Fruit fly (Drosophila melanogaster) whole organism, adult: ENCODE results near the gene CG11696.
"Not testable (repeated sequence)": the region's sequence is repeated elsewhere in the genome, so short reads cannot be mapped to it uniquely, and the experiment has no call there.

Source experiments
- CG11617 ChIP-seq: fragments of 200-800 bp; sonication (Bioruptor generic); optimal IDR thresholded peaks from 2 replicates; lab custom pipeline; 2017; ENCODE audit warnings: mild to moderate bottlenecking, missing biosample characterization, missing genetic modification reagents, missing genetic modification characterization
- CG12768 ChIP-seq: fragments of 200-800 bp; sonication (Bioruptor generic); optimal IDR thresholded peaks from 2 replicates; lab custom pipeline; 2017; ENCODE audit warnings: missing biosample characterization, missing genetic modification characterization, mild to moderate bottlenecking, moderate library complexity, missing genetic modification reagents
- CG14711 ChIP-seq: fragments of 200-800 bp; sonication (Bioruptor generic); optimal IDR thresholded peaks from 2 replicates; lab custom pipeline; 2018; ENCODE audit warnings: missing biosample characterization, mild to moderate bottlenecking, missing genetic modification characterization, moderate library complexity
- CG1620 ChIP-seq: fragments of 200-800 bp; sonication (Bioruptor generic); optimal IDR thresholded peaks from 2 replicates; lab custom pipeline; 2016; ENCODE audit warnings: missing biosample characterization, missing genetic modification characterization
- CG33017 ChIP-seq: fragments of 200-800 bp; sonication (Bioruptor generic); optimal IDR thresholded peaks from 2 replicates; lab custom pipeline; 2018; ENCODE audit warnings: missing biosample characterization, mild to moderate bottlenecking, missing genetic modification characterization, moderate library complexity
- CG5204 ChIP-seq: fragments of 200-800 bp; sonication (Bioruptor generic); optimal IDR thresholded peaks from 2 replicates; lab custom pipeline; 2016; ENCODE audit warnings: missing biosample characterization, missing genetic modification characterization
- CG7045 ChIP-seq: fragments of 200-800 bp; sonication (Bioruptor generic); optimal IDR thresholded peaks from 2 replicates; lab custom pipeline; 2017; ENCODE audit warnings: missing biosample characterization, mild to moderate bottlenecking, missing genetic modification characterization
- CG7101 ChIP-seq: fragments of 200-800 bp; sonication (Bioruptor generic); optimal IDR thresholded peaks from 2 replicates; lab custom pipeline; 2018; ENCODE audit warnings: missing biosample characterization, mild to moderate bottlenecking, missing genetic modification characterization, moderate library complexity
- Clk ChIP-seq: fragments of 200-800 bp; sonication (Bioruptor generic); optimal IDR thresholded peaks from 2 replicates; lab custom pipeline; 2017; ENCODE audit warnings: missing biosample characterization, missing genetic modification characterization
- Crg-1 ChIP-seq: fragments of 200-800 bp; sonication (Bioruptor generic); optimal IDR thresholded peaks from 2 replicates; lab custom pipeline; 2016; ENCODE audit warnings: missing biosample characterization, missing genetic modification characterization
- Hr96 ChIP-seq: fragments of 200-800 bp; sonication (Bioruptor generic); optimal IDR thresholded peaks from 2 replicates; lab custom pipeline; 2016; ENCODE audit warnings: missing biosample characterization, missing genetic modification characterization
- Mnt ChIP-seq: fragments of 200-800 bp; sonication (Bioruptor generic); optimal IDR thresholded peaks from 2 replicates; lab custom pipeline; 2016; ENCODE audit warnings: missing biosample characterization, mild to moderate bottlenecking, missing genetic modification characterization
- bab1 ChIP-seq: fragments of 200-800 bp; sonication (Bioruptor generic); optimal IDR thresholded peaks from 3 replicates; lab custom pipeline; 2019; ENCODE audit warnings: missing biosample characterization, mild to moderate bottlenecking, missing genetic modification characterization, moderate library complexity
- cic ChIP-seq: fragments of 200-800 bp; sonication (Bioruptor generic); optimal IDR thresholded peaks from 2 replicates; lab custom pipeline; 2017; ENCODE audit warnings: missing biosample characterization, mild to moderate bottlenecking, missing genetic modification characterization, moderate library complexity
- cnc ChIP-seq, 2 experiments: fragments of >200 bp; optimal IDR thresholded peaks; 2 replicates each; lab custom pipeline; 2017
- kay ChIP-seq: fragments of 200-800 bp; sonication (Bioruptor generic); peaks from one replicate; lab custom pipeline; 2016; ENCODE audit warnings: missing biosample characterization, missing genetic modification characterization, borderline replicate concordance
- ovo ChIP-seq: fragments of 200-800 bp; sonication (Bioruptor generic); optimal IDR thresholded peaks from 2 replicates; lab custom pipeline; 2016; ENCODE audit warnings: missing biosample characterization, missing genetic modification characterization
- pad ChIP-seq: fragments of 200-800 bp; sonication (Bioruptor generic); optimal IDR thresholded peaks from 3 replicates; lab custom pipeline; 2017; ENCODE audit warnings: missing biosample characterization, missing genetic modification characterization, mild to moderate bottlenecking, moderate library complexity, missing genetic modification reagents
- tj ChIP-seq: fragments of 200-800 bp; sonication (Bioruptor generic); optimal IDR thresholded peaks from 3 replicates; lab custom pipeline; 2017; ENCODE audit warnings: missing biosample characterization, mild to moderate bottlenecking, missing genetic modification characterization, moderate library complexity
- toe ChIP-seq: fragments of 200-800 bp; sonication (Bioruptor generic); optimal IDR thresholded peaks from 2 replicates; lab custom pipeline; 2016; ENCODE audit warnings: missing biosample characterization, missing genetic modification characterization

CG11696 gene

dm6 chrX:11572270-11572914, 1.1 kb upstream of the CG11696 start, which contains the start of the genes Kmn1 and Reepl1:
Gene Kmn1 (minus strand): TSS chrX:11572442.
Gene Reepl1 (plus strand): TSS chrX:11572707.
- no peak for TF ChIP-seq kay (GFP tag; lab: Kevin White, UChicago)
- TF ChIP-seq Crg-1 (GFP tag; lab: Kevin White, UChicago) = no peak
- TF ChIP-seq CG7101 = peak; percentile 46

- TF ChIP-seq CG5204 (GFP tag; lab: Kevin White, UChicago) (no peak), kay (GFP tag; lab: Kevin White, UChicago) (no peak), CG33017 (no peak), Clk (no peak), Crg-1 (GFP tag; lab: Kevin White, UChicago) (peak; percentile 42), bab1 (GFP tag; lab: Kevin White, UChicago) (peak; percentile 90), CG7045 (peak; percentile 55), Hr96 (no peak), cnc (optimal IDR thresholded peaks at IDR 0.05; lab: Kevin White, UChicago) (no peak), pad (GFP tag; lab: Kevin White, UChicago) (peak; percentile 68), cic (GFP tag; lab: Kevin White, UChicago) (peak; percentile 5), CG12768 (GFP tag; lab: Kevin White, UChicago) (peak; percentile 62), CG11617 (peak; percentile 79), toe (GFP tag; lab: Kevin White, UChicago) (no peak), CG1620 (GFP tag; lab: Kevin White, UChicago) (peak; percentile 81), ovo (peak; percentile 47), tj (GFP tag; lab: Kevin White, UChicago) (peak; percentile 59), CG14711 (tag; lab: Kevin White, UChicago) (peak; percentile 77), CG7101 (peak; percentile 85), Mnt (GFP tag; lab: Kevin White, UChicago) (peak; percentile 77)
Measured at dm6 chrX:11576540-11576939, 3.0 kb downstream of the CG11696 start, which contains the start of gene CG11695. Gene CG11695 (plus strand): TSS chrX:11576883.

dm6 chrX:11578841-11579240, 5.3 kb downstream of the CG11696 start:
- TF ChIP-seq kay (GFP tag; lab: Kevin White, UChicago) (no peak), CG33017 (no peak), CG12768 (GFP tag; lab: Kevin White, UChicago) (no peak), CG14711 (tag; lab: Kevin White, UChicago) (no peak), toe (GFP tag; lab: Kevin White, UChicago) (no peak), tj (GFP tag; lab: Kevin White, UChicago) (no peak)

dm6 chrX:11580200-11580840, 6.8 kb downstream of the CG11696 start, which contains the start of gene nod:
Gene nod (plus strand): TSS chrX:11580772.
- no peak for TF ChIP-seq CG7045
- peak; percentile 32 for TF ChIP-seq tj (GFP tag; lab: Kevin White, UChicago)
- TF ChIP-seq ovo = peak; percentile 22
- no peak for TF ChIP-seq kay (GFP tag; lab: Kevin White, UChicago)
- no peak for TF ChIP-seq cnc (optimal IDR thresholded peaks at IDR 0.05; lab: Kevin White, UChicago)
- TF ChIP-seq CG11617 = peak; percentile 58
- peak; percentile 45 for TF ChIP-seq CG14711 (tag; lab: Kevin White, UChicago)
- no peak for TF ChIP-seq Hr96
- no peak for TF ChIP-seq CG33017
- peak; percentile 63 for TF ChIP-seq bab1 (GFP tag; lab: Kevin White, UChicago)
- no peak for TF ChIP-seq CG5204 (GFP tag; lab: Kevin White, UChicago)
- peak; percentile 25 for TF ChIP-seq Mnt (GFP tag; lab: Kevin White, UChicago)
- TF ChIP-seq Crg-1 (GFP tag; lab: Kevin White, UChicago) = peak; percentile 31
- TF ChIP-seq pad (GFP tag; lab: Kevin White, UChicago) = peak; percentile 15
- peak; percentile 59 for TF ChIP-seq CG7101
- peak; percentile 12 for TF ChIP-seq CG1620 (GFP tag; lab: Kevin White, UChicago)
- no peak for TF ChIP-seq toe (GFP tag; lab: Kevin White, UChicago)

dm6 chrX:11584075-11584474, 10.5 kb downstream of the CG11696 start, which contains the start of gene pkm:
Gene pkm (minus strand): TSS chrX:11584175.
- TF ChIP-seq kay (GFP tag; lab: Kevin White, UChicago) (no peak), CG7045 (no peak), CG33017 (no peak), Clk (no peak), tj (GFP tag; lab: Kevin White, UChicago) (no peak), ovo (no peak), cnc (optimal IDR thresholded peaks at IDR 0.05; lab: Kevin White, UChicago) (no peak), CG14711 (tag; lab: Kevin White, UChicago) (no peak), CG5204 (GFP tag; lab: Kevin White, UChicago) (no peak), Mnt (GFP tag; lab: Kevin White, UChicago) (no peak), toe (GFP tag; lab: Kevin White, UChicago) (no peak), CG7101 (no peak), Crg-1 (GFP tag; lab: Kevin White, UChicago) (no peak), CG12768 (GFP tag; lab: Kevin White, UChicago) (no peak), pad (GFP tag; lab: Kevin White, UChicago) (no peak), bab1 (GFP tag; lab: Kevin White, UChicago) (no peak), cic (GFP tag; lab: Kevin White, UChicago) (no peak), CG11617 (no peak), CG1620 (GFP tag; lab: Kevin White, UChicago) (no peak)

- not testable (repeated sequence) for TF ChIP-seq toe (GFP tag; lab: Kevin White, UChicago); CG7045; Mnt (GFP tag; lab: Kevin White, UChicago)
Measured at dm6 chrX:11599589-11599988, 26.1 kb downstream of the CG11696 start, which contains the start of gene rho-4. Gene rho-4 (plus strand): TSS chrX:11599838.
